Worm (Caenorhabditis elegans): Measurements from ENCODE around the gene ZK686.5.
A peak's percentile ranks its signal among the peaks of the same experiment; 100 is the strongest.

ZK686.5 gene

DNA sequence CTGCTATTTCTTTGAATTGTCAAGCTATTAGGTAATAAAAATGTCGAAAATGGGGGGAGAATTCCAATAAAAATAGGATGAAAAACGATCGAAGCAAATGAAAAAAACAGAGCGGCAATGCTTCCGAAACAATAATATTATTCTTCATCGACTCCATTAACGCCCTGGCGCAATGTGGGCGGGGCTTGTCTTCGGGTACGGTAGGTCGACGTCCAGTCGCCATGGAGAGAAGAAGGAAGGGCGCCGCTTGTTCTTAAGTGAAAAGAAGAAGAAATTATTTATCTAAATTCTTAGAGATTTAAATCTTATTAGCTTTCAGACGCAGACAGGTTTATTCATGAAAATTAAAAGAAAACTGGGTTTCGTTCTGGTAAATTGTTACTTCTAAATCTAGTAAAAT, 24.9 kb upstream of the ZK686.5 start:
- no peak for TF ChIP-seq lin-32 (GFP tag; optimal IDR thresholded peaks at IDR 0.05)
- TF ChIP-seq lsy-2 (tag; optimal IDR thresholded peaks at IDR 0.05), result peak; percentile 83

DNA sequence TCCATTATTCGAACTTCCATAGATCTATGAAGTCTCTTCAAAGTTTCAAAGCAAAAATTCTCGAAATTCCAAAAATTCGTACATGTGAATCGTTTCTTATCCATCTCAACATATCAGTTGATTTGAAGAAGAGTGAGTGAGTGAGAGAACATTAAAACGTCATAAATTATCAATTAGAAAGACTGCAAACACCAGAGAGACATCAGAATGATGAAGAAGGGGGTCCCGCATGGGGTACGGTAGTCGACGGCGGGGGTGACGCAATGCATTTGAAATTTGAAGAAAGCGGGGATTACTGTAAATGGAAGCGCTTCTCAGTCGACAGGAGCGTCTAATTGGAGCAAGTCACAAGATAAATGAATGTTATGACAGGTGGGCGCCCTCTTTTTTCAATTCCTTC, 23.2 kb upstream of the ZK686.5 start:
- TF ChIP-seq nhr-237 (tag; optimal IDR thresholded peaks at IDR 0.05) (no peak), lsy-2 (tag; optimal IDR thresholded peaks at IDR 0.05) (peak; percentile 59), unc-62 (GFP tag; optimal IDR thresholded peaks at IDR 0.05) (peak; percentile 63), mab-5 (tag; optimal IDR thresholded peaks at IDR 0.05) (peak; percentile 51)

DNA sequence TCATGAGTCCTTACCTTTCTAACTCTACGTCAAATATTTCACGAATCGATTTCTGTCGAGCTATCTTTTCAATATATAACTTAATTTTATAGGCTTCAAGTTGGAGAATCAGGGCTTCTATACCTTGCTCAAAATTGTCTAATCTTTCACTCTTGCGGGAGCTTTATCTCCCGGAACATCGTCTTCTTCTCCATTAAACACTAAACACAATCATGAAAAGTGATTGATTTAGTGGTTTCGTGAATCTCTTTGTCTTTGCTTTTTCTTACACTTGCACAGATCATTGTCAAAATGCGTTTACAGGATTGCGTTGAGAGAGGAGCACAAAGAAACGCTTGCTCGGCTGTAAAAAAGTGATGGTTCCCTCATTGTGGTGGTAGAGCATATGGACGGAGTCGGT, 21.1 kb upstream of the ZK686.5 start:
- no peak for TF ChIP-seq ham-2 (GFP tag; optimal IDR thresholded peaks at IDR 0.05)
- peak; percentile 76 for TF ChIP-seq mab-5 (tag; optimal IDR thresholded peaks at IDR 0.05)

DNA sequence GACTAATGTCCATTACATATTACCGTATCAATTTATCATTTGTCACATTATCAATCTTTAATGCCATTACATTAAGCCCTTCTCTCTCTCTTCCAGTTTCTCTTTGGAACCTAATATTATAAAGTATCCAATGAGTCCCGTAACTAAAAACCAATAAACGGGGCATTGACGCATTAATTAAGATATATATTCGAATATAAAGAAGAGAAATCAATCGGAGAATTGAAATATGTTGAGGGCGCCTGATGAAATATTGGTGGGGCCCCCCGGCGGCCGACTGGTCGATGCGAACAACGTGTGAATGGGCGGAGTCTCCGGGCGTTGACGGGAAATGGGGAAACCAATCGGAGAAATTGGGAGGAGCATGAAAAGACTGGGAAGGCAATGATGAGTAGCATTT, 16.9 kb upstream of the ZK686.5 start:
- TF ChIP-seq mls-2 (tag; optimal IDR thresholded peaks at IDR 0.05), result no peak
- no peak for TF ChIP-seq sptf-1 (tag; optimal IDR thresholded peaks at IDR 0.05)
- TF ChIP-seq ham-2 (GFP tag; optimal IDR thresholded peaks at IDR 0.05), result no peak
- no peak for TF ChIP-seq zip-8 (tag; optimal IDR thresholded peaks at IDR 0.05)
- no peak for TF ChIP-seq ceh-43 (GFP tag; optimal IDR thresholded peaks at IDR 0.05)
- TF ChIP-seq pha-4 (tag; optimal IDR thresholded peaks at IDR 0.05), result no peak
- no peak for TF ChIP-seq nhr-237 (tag; optimal IDR thresholded peaks at IDR 0.05)
- peak; percentile 11 for TF ChIP-seq unc-120 (tag; optimal IDR thresholded peaks at IDR 0.05; ENCODE audit: poor library complexity, severe bottlenecking)
- TF ChIP-seq unc-62 (GFP tag; optimal IDR thresholded peaks at IDR 0.05), result peak; percentile 56
- TF ChIP-seq lsy-2 (tag; optimal IDR thresholded peaks at IDR 0.05), result peak; percentile 25
- TF ChIP-seq ceh-83 (GFP tag; optimal IDR thresholded peaks at IDR 0.05), result no peak
- TF ChIP-seq mab-5 (tag; optimal IDR thresholded peaks at IDR 0.05), result peak; percentile 100
- no peak for TF ChIP-seq bed-3 (GFP tag; optimal IDR thresholded peaks at IDR 0.05)

DNA sequence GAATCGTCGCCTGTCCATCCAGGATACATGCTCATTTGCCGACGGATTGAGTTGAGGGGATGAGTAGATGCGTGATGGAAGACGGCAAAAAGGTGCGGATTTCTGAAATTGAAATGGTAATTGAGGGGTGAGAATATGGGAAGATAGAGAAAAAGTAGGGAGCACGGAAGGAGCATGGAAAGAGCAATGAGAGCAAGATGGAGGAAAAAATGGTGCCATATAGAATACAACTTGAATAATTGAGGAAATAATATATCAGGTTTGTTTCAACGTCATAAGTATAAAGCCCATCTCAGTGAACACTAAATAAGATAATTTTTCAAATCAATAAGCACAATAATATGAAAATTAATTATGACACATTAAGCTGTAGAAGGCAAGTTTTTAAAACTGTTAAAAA, 16.0 kb upstream of the ZK686.5 start, which contains the start of gene mab-5:
Gene mab-5, minus strand, starts transcription at position 101 of the 400 bp plus-strand sequence.
- TF ChIP-seq sem-2 (GFP tag; optimal IDR thresholded peaks at IDR 0.05) (no peak), tbx-8 (GFP tag; optimal IDR thresholded peaks at IDR 0.05) (no peak), nhr-12 (tag; optimal IDR thresholded peaks at IDR 0.05) (no peak), nhr-76 (tag; optimal IDR thresholded peaks at IDR 0.05) (no peak), snpc-4 (tag; optimal IDR thresholded peaks at IDR 0.05) (no peak), lin-13 (tag; optimal IDR thresholded peaks at IDR 0.05) (no peak), sptf-1 (tag; optimal IDR thresholded peaks at IDR 0.05) (no peak), pha-4 (tag; optimal IDR thresholded peaks at IDR 0.05) (no peak), elt-1 (tag; optimal IDR thresholded peaks at IDR 0.05; ENCODE audit: borderline replicate concordance, insufficient read depth) (no peak), nhr-28 (tag; optimal IDR thresholded peaks at IDR 0.05) (no peak)

DNA sequence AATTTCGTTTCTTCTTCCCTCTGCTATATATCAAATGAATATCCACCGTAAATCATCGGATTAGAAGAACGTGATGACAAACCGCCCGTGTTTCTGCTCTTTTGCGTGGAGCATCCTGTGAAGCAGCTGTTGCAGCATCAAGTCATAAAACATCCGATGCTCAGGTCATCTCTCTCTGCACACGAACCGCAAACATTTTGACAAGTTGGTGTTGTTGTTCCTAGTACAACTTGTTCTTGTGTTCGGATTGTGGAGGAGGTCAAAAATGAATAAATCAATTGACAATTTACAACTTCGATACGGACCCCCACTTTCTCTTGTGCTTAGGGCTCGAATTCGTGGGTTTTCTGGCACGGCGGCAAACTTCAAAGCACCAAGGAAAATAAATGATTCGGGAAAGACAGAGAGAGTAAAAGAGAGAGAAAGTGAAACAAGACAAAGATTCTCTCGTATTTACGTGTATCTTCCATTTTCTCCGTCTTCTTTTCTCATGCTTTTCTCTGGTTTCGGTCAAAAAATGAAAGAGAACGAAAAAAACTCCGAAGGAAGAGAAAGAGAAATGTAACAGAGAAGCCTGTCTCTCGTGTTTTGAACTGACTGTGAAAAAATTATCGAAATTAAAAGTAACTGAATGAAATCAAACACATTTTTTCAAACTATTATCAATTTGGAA, 13.4 kb upstream of the ZK686.5 start:
- peak; percentile 84 for TF ChIP-seq hlh-1 (tag; optimal IDR thresholded peaks at IDR 0.05)
- TF ChIP-seq drap-1 (GFP tag; optimal IDR thresholded peaks at IDR 0.05), result no peak
- TF ChIP-seq mab-5 (tag; optimal IDR thresholded peaks at IDR 0.05), result peak; percentile 95
- no peak for TF ChIP-seq nhr-76 (tag; optimal IDR thresholded peaks at IDR 0.05)
- TF ChIP-seq nhr-2 (tag; optimal IDR thresholded peaks at IDR 0.05), result peak; percentile 12
- peak; percentile 92 for TF ChIP-seq unc-62 (GFP tag; optimal IDR thresholded peaks at IDR 0.05)
- no peak for TF ChIP-seq lsy-2 (tag; optimal IDR thresholded peaks at IDR 0.05)
- TF ChIP-seq nhr-237 (tag; optimal IDR thresholded peaks at IDR 0.05), result no peak
- peak; percentile 27 for TF ChIP-seq unc-120 (tag; optimal IDR thresholded peaks at IDR 0.05; ENCODE audit: poor library complexity, severe bottlenecking)

DNA sequence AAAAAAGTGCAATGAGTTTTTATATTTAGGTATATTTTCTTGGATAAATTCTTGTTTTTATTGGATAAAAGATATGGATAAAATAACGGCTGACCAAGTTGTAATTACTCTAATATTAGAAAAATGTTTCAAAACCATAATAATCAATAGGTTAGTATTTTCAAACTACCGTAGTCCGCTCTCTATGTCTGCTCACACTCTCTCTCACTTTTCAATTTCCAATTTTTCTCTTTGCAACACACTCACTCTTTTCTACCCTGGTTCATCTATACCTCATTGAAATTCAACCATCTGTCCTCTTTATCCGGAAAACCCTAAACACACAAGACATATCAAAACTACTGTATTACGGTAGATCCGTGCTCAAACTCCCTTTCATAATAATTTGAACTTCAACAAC, 12.0 kb upstream of the ZK686.5 start:
- no peak for TF ChIP-seq nhr-2 (tag; optimal IDR thresholded peaks at IDR 0.05)
- peak; percentile 27 for TF ChIP-seq lsy-2 (tag; optimal IDR thresholded peaks at IDR 0.05)

Data from whole organism, mixed stage, embryonic.